Fruit fly (Drosophila melanogaster): Measurements from ENCODE around the gene Apc.

The Apc gene

dm6 chr3R:28887559-28888432 is 43.2 kb upstream of the Apc start, which contains the start of the genes CG33203 and Doa (continued):
- peak; percentile 62 for TF ChIP-seq Hsf (GFP tag; optimal IDR thresholded peaks at IDR 0.05)
- TF ChIP-seq dpn (GFP tag; optimal IDR thresholded peaks at IDR 0.05): peak; percentile 71 to 78
- no peak for TF ChIP-seq wdn (GFP tag; IDR thresholded peaks at IDR 0.05)
- TF ChIP-seq emc (GFP tag; optimal IDR thresholded peaks at IDR 0.05): peak; percentile 39
- TF ChIP-seq MESR4 (GFP tag; optimal IDR thresholded peaks at IDR 0.05): no peak
- peak; percentile 34 for TF ChIP-seq CG12769 (tag; optimal IDR thresholded peaks at IDR 0.05)
- TF ChIP-seq lilli (GFP tag; optimal IDR thresholded peaks at IDR 0.05): peak; percentile 67
- TF ChIP-seq CG14710 (tag; optimal IDR thresholded peaks at IDR 0.05): peak; percentile 68
- TF ChIP-seq slbo (GFP tag; IDR thresholded peaks at IDR 0.05): peak; percentile 65
- TF ChIP-seq zen2 (GFP tag; IDR thresholded peaks at IDR 0.05; ENCODE audit: partially characterized antibody): peak; percentile 75
- peak; percentile 45; the same call in 1 of the 3 replicates for TF ChIP-seq mld (GFP tag; IDR thresholded peaks at IDR 0.05; ENCODE audit: partially characterized antibody)
- TF ChIP-seq HLH3B (GFP tag; IDR thresholded peaks at IDR 0.05): no peak
- peak; percentile 81 for TF ChIP-seq HLH4C (GFP tag; IDR thresholded peaks at IDR 0.05; ENCODE audit: partially characterized antibody)
- TF ChIP-seq CG8359 (GFP tag; optimal IDR thresholded peaks at IDR 0.05; ENCODE audit: borderline replicate concordance): no peak
- TF ChIP-seq Gsc (GFP tag; IDR thresholded peaks at IDR 0.05): no peak
- TF ChIP-seq CG12104 (GFP tag; optimal IDR thresholded peaks at IDR 0.05): no peak
- TF ChIP-seq Dip3 (GFP tag; optimal IDR thresholded peaks at IDR 0.05): peak; percentile 17
- TF ChIP-seq CG13894 (tag; optimal IDR thresholded peaks at IDR 0.05): no peak
- no peak for TF ChIP-seq CG9437 (GFP tag; optimal IDR thresholded peaks at IDR 0.05)
- TF ChIP-seq CG30431 (GFP tag; optimal IDR thresholded peaks at IDR 0.05): no peak
- no peak for TF ChIP-seq CG1529 (GFP tag; optimal IDR thresholded peaks at IDR 0.05)
- no peak for TF ChIP-seq unpg (GFP tag; optimal IDR thresholded peaks at IDR 0.05)
- peak; percentile 26 for TF ChIP-seq Bteb2 (GFP tag; optimal IDR thresholded peaks at IDR 0.05)
- TF ChIP-seq z (GFP tag; IDR thresholded peaks at IDR 0.05): no peak
- TF ChIP-seq CG6175 (GFP tag; IDR thresholded peaks at IDR 0.05): no peak
- TF ChIP-seq CG10565 (GFP tag; optimal IDR thresholded peaks at IDR 0.05): no peak
- peak; percentile 54 for TF ChIP-seq ssp (GFP tag; IDR thresholded peaks at IDR 0.05)
- TF ChIP-seq dmrt11E (tag; optimal IDR thresholded peaks at IDR 0.05): peak; percentile 23
- peak; percentile 34 for TF ChIP-seq CG4424 (GFP tag; optimal IDR thresholded peaks at IDR 0.05)
- peak; percentile 7 for TF ChIP-seq CG12236 (GFP tag; optimal IDR thresholded peaks at IDR 0.05)
- no peak for TF ChIP-seq E2f1 (GFP tag; IDR thresholded peaks at IDR 0.05)
- TF ChIP-seq CG31441 (GFP tag; IDR thresholded peaks at IDR 0.05): 0 out of 2 replicates have a peak, but pooled peaks have one; percentile 7
- no peak for TF ChIP-seq CG2199 (GFP tag; IDR thresholded peaks at IDR 0.05)
- TF ChIP-seq CG9727 (GFP tag; optimal IDR thresholded peaks at IDR 0.05): peak; percentile 26
- peak; percentile 83 for TF ChIP-seq hbn (GFP tag; IDR thresholded peaks at IDR 0.05; ENCODE audit: partially characterized antibody)
- no peak for TF ChIP-seq CG6813 (GFP tag; optimal IDR thresholded peaks at IDR 0.05)
- TF ChIP-seq CG15514 (GFP tag; optimal IDR thresholded peaks at IDR 0.05): peak; percentile 68
- no peak for TF ChIP-seq CG13123 (GFP tag; optimal IDR thresholded peaks at IDR 0.05)
- peak; percentile 26 for TF ChIP-seq CG3163 (GFP tag; optimal IDR thresholded peaks at IDR 0.05)
- TF ChIP-seq Ptx1 (GFP tag; IDR thresholded peaks at IDR 0.05): peak; percentile 54
- peak; percentile 38 for TF ChIP-seq CG9797 (GFP tag; optimal IDR thresholded peaks at IDR 0.05)
- no peak for TF ChIP-seq CG6683 (GFP tag; optimal IDR thresholded peaks at IDR 0.05)
- TF ChIP-seq corto (GFP tag; optimal IDR thresholded peaks at IDR 0.05): no peak
- peak; percentile 14; the same call in 1 of the 2 replicates for TF ChIP-seq Xrp1 (GFP tag; IDR thresholded peaks at IDR 0.05)
- no peak for TF ChIP-seq Blimp-1 (GFP tag; optimal IDR thresholded peaks at IDR 0.05)
- peak; percentile 48 for TF ChIP-seq CG2712 (tag; optimal IDR thresholded peaks at IDR 0.05)
- peak; percentile 25 for TF ChIP-seq caup (GFP tag; optimal IDR thresholded peaks at IDR 0.05; ENCODE audit: severe bottlenecking)
- no peak for TF ChIP-seq cad (GFP tag; optimal IDR thresholded peaks at IDR 0.05)
